8 worm cellular contexts compared by ENCODE assay signal in genomic region chrII:14050506-14050905, ce11.
TF ChIP-seq lines count a peak whose summit lies in the region.

No protein-coding gene starts in this region.

TF ChIP-seq in whole organism, L1 larva, 84 proteins besides CTCF, POLR2A, EP300 and RAD21 (continues in another document):
- TF ChIP-seq mep-1 (tag; optimal IDR thresholded peaks at IDR 0.05; lab: Kevin White, UChicago) (peak; percentile 80), snpc-4 (tag; optimal IDR thresholded peaks at IDR 0.05; lab: Kevin White, UChicago) (peak; percentile 64), F16B12.6 (tag; optimal IDR thresholded peaks at IDR 0.05; lab: Kevin White, UChicago) (peak; percentile 11), nhr-19 (GFP tag; conservative IDR thresholded peaks at IDR 0.05; lab: Robert Waterston, UW) (peak; percentile 80), elt-3 (tag; optimal IDR thresholded peaks at IDR 0.05; lab: Kevin White, UChicago) (peak in 4 of 6 experiments; percentile 3 to 65 (median 62)), nhr-77 (tag; optimal IDR thresholded peaks at IDR 0.05; lab: Kevin White, UChicago) (peak; percentile 91), pqm-1 (tag; optimal IDR thresholded peaks at IDR 0.05; lab: Kevin White, UChicago) (no peak), zip-4 (GFP tag; optimal IDR thresholded peaks at IDR 0.05; lab: Kevin White, UChicago) (no peak), nhr-12 (tag; optimal IDR thresholded peaks at IDR 0.05; lab: Kevin White, UChicago) (no peak), swsn-7 (tag; optimal IDR thresholded peaks at IDR 0.05; lab: Kevin White, UChicago) (peak; percentile 60), xbp-1 (tag; optimal IDR thresholded peaks at IDR 0.05; lab: Kevin White, UChicago) (peak; percentile 41)

TF ChIP-seq in whole organism, L2 larva, 48 proteins besides CTCF, POLR2A, EP300 and RAD21 (continues in another document):
- TF ChIP-seq sma-9 (GFP tag; optimal IDR thresholded peaks at IDR 0.05; lab: Kevin White, UChicago) (peak; percentile 90), sma-9 (tag; optimal IDR thresholded peaks at IDR 0.05; lab: Kevin White, UChicago) (no peak), ceh-16 (tag; optimal IDR thresholded peaks at IDR 0.05; lab: Kevin White, UChicago) (peak; percentile 47), snpc-4 (tag; optimal IDR thresholded peaks at IDR 0.05; lab: Kevin White, UChicago) (no peak), alr-1 (tag; optimal IDR thresholded peaks at IDR 0.05; lab: Kevin White, UChicago) (no peak), mbf-1 (tag; optimal IDR thresholded peaks at IDR 0.05; lab: Kevin White, UChicago) (no peak), nhr-12 (tag; optimal IDR thresholded peaks at IDR 0.05; lab: Kevin White, UChicago) (no peak), ztf-4 (tag; optimal IDR thresholded peaks at IDR 0.05; lab: Kevin White, UChicago) (peak; percentile 37), sma-3 (GFP tag; optimal IDR thresholded peaks at IDR 0.05; lab: Kevin White, UChicago) (peak; percentile 66), lin-39 (tag; optimal IDR thresholded peaks at IDR 0.05; lab: Kevin White, UChicago) (no peak), egl-27 (tag; optimal IDR thresholded peaks at IDR 0.05; lab: Kevin White, UChicago) (peak; percentile 56), F13H6.1 (tag; optimal IDR thresholded peaks at IDR 0.05; lab: Kevin White, UChicago) (peak; percentile 84)

TF ChIP-seq in whole organism, L3 larva, 47 proteins besides CTCF, POLR2A, EP300 and RAD21 (continues in another document):
- TF ChIP-seq sea-2 (GFP tag; optimal IDR thresholded peaks at IDR 0.05; lab: Kevin White, UChicago) = no peak
- TF ChIP-seq lin-39 (tag; optimal IDR thresholded peaks at IDR 0.05; lab: Kevin White, UChicago) = peak; percentile 42
- TF ChIP-seq nfya-1 (tag; optimal IDR thresholded peaks at IDR 0.05; lab: Kevin White, UChicago; ENCODE audit: insufficient read depth) = peak; percentile 62
- TF ChIP-seq ztf-4 (tag; optimal IDR thresholded peaks at IDR 0.05; lab: Kevin White, UChicago) = no peak
- peak; percentile 76 for TF ChIP-seq nhr-25 (tag; optimal IDR thresholded peaks at IDR 0.05; lab: Kevin White, UChicago)
- TF ChIP-seq nhr-43 (tag; optimal IDR thresholded peaks at IDR 0.05; lab: Kevin White, UChicago; ENCODE audit: poor library complexity, severe bottlenecking) = peak; percentile 22
- TF ChIP-seq mdl-1 (tag; optimal IDR thresholded peaks at IDR 0.05; lab: Kevin White, UChicago) = no peak
- TF ChIP-seq ceh-28 (tag; optimal IDR thresholded peaks at IDR 0.05; lab: Kevin White, UChicago) = peak; percentile 50
- TF ChIP-seq snpc-4 (tag; optimal IDR thresholded peaks at IDR 0.05; lab: Kevin White, UChicago) = peak; percentile 48
- TF ChIP-seq elt-1 (tag; optimal IDR thresholded peaks at IDR 0.05; lab: Kevin White, UChicago) = peak; percentile 3
- no peak for TF ChIP-seq nhr-77 (tag; optimal IDR thresholded peaks at IDR 0.05; lab: Kevin White, UChicago)

TF ChIP-seq in whole organism, L4 larva, 104 proteins besides CTCF, POLR2A, EP300 and RAD21 (continues in another document):
- TF ChIP-seq spr-1 (tag; optimal IDR thresholded peaks at IDR 0.05; lab: Kevin White, UChicago) (no peak), nhr-42 (GFP tag; IDR thresholded peaks at IDR 0.05; lab: Robert Waterston, UW) (peak; percentile 59; the same call in 1 of the 2 replicates), aha-1 (tag; lab: Kevin White, UChicago) (no peak), hmg-1.1 (GFP tag; IDR thresholded peaks at IDR 0.05; lab: Robert Waterston, UW) (peak; percentile 80), dve-1 (tag; optimal IDR thresholded peaks at IDR 0.05; lab: Kevin White, UChicago; ENCODE audit: insufficient read depth) (peak; percentile 90), nhr-102 (tag; optimal IDR thresholded peaks at IDR 0.05; lab: Kevin White, UChicago) (peak; percentile 54), T26A8.4 (GFP tag; IDR thresholded peaks at IDR 0.05; lab: Robert Waterston, UW) (0 out of 2 replicates have a peak, but pooled peaks have one; percentile 20), ceh-44 (GFP tag; IDR thresholded peaks at IDR 0.05; lab: Robert Waterston, UW) (no peak), dmd-9 (GFP tag; IDR thresholded peaks at IDR 0.05; lab: Robert Waterston, UW) (no peak), nhr-77 (tag; optimal IDR thresholded peaks at IDR 0.05; lab: Kevin White, UChicago) (peak; percentile 85), snpc-1.2 (GFP tag; IDR thresholded peaks at IDR 0.05; lab: Robert Waterston, UW) (no peak), lin-1 (GFP tag; IDR thresholded peaks at IDR 0.05; lab: Robert Waterston, UW) (0 out of 2 replicates have a peak, but pooled peaks have one; percentile 48)

TF ChIP-seq in whole organism, early embryonic, 17 proteins besides CTCF, POLR2A, EP300 and RAD21:
- peak; percentile 73 for TF ChIP-seq hmg-4 (GFP tag; optimal IDR thresholded peaks at IDR 0.05; lab: Kevin White, UChicago)
- no peak for TF ChIP-seq B0310.2 (tag; optimal IDR thresholded peaks at IDR 0.05; lab: Kevin White, UChicago)
- no peak for TF ChIP-seq hnd-1 (tag; optimal IDR thresholded peaks at IDR 0.05; lab: Kevin White, UChicago)

TF ChIP-seq in whole organism, late embryonic, 69 proteins besides CTCF, POLR2A, EP300 and RAD21 (continues in another document):
- TF ChIP-seq ceh-31 (tag; optimal IDR thresholded peaks at IDR 0.05; lab: Kevin White, UChicago) (peak; percentile 24), ceh-6 (GFP tag; optimal IDR thresholded peaks at IDR 0.05; lab: Kevin White, UChicago) (peak; percentile 24), ref-2 (tag; optimal IDR thresholded peaks at IDR 0.05; lab: Kevin White, UChicago) (peak; percentile 11), sdc-2 (tag; optimal IDR thresholded peaks at IDR 0.05; lab: Kevin White, UChicago) (peak; percentile 34), unc-55 (GFP tag; optimal IDR thresholded peaks at IDR 0.05; lab: Kevin White, UChicago) (peak; percentile 11), hlh-30 (tag; optimal IDR thresholded peaks at IDR 0.05; lab: Kevin White, UChicago; ENCODE audit: insufficient read depth) (peak; percentile 49), elt-2 (tag; optimal IDR thresholded peaks at IDR 0.05; lab: Kevin White, UChicago) (peak; percentile 24), unc-3 (GFP tag; conservative IDR thresholded peaks at IDR 0.05; lab: Robert Waterston, UW) (no peak), unc-3 (tag; optimal IDR thresholded peaks at IDR 0.05; lab: Kevin White, UChicago) (no peak), tbx-2 (tag; optimal IDR thresholded peaks at IDR 0.05; lab: Kevin White, UChicago) (peak; percentile 63), odd-2 (tag; optimal IDR thresholded peaks at IDR 0.05; lab: Kevin White, UChicago) (no peak), nfya-1 (tag; optimal IDR thresholded peaks at IDR 0.05; lab: Kevin White, UChicago) (peak; percentile 58), tbx-7 (tag; optimal IDR thresholded peaks at IDR 0.05; lab: Kevin White, UChicago) (no peak), ceh-18 (tag; optimal IDR thresholded peaks at IDR 0.05; lab: Kevin White, UChicago) (peak; percentile 62), rnt-1 (tag; optimal IDR thresholded peaks at IDR 0.05; lab: Kevin White, UChicago) (peak; percentile 41), F13H6.1 (tag; optimal IDR thresholded peaks at IDR 0.05; lab: Kevin White, UChicago) (peak; percentile 23)

TF ChIP-seq in whole organism, mixed stage, embryonic, 35 proteins besides CTCF, POLR2A, EP300 and RAD21:
- no peak for TF ChIP-seq blmp-1 (tag; optimal IDR thresholded peaks at IDR 0.05; lab: Kevin White, UChicago)
- peak; percentile 56 for TF ChIP-seq mep-1 (tag; optimal IDR thresholded peaks at IDR 0.05; lab: Kevin White, UChicago)
- no peak for TF ChIP-seq mls-2 (tag; optimal IDR thresholded peaks at IDR 0.05; lab: Kevin White, UChicago)
- no peak for TF ChIP-seq nhr-12 (tag; optimal IDR thresholded peaks at IDR 0.05; lab: Kevin White, UChicago)
- TF ChIP-seq ceh-39 (tag; optimal IDR thresholded peaks at IDR 0.05; lab: Kevin White, UChicago) = no peak
- peak; percentile 69 for TF ChIP-seq unc-120 (tag; optimal IDR thresholded peaks at IDR 0.05; lab: Kevin White, UChicago; ENCODE audit: poor library complexity, severe bottlenecking)
- peak; percentile 52 for TF ChIP-seq cnd-1 (tag; optimal IDR thresholded peaks at IDR 0.05; lab: Kevin White, UChicago)
- TF ChIP-seq hlh-1 (tag; optimal IDR thresholded peaks at IDR 0.05; lab: Kevin White, UChicago) = peak; percentile 75
- TF ChIP-seq elt-1 (tag; optimal IDR thresholded peaks at IDR 0.05; lab: Kevin White, UChicago; ENCODE audit: borderline replicate concordance, insufficient read depth) = peak; percentile 23
- peak; percentile 26 for TF ChIP-seq nhr-237 (tag; optimal IDR thresholded peaks at IDR 0.05; lab: Kevin White, UChicago)
- peak; percentile 13 for TF ChIP-seq ham-2 (GFP tag; optimal IDR thresholded peaks at IDR 0.05; lab: Kevin White, UChicago)
- no peak for TF ChIP-seq unc-62 (GFP tag; optimal IDR thresholded peaks at IDR 0.05; lab: Kevin White, UChicago)
- no peak for TF ChIP-seq sptf-1 (tag; optimal IDR thresholded peaks at IDR 0.05; lab: Kevin White, UChicago)

TF ChIP-seq in whole organism, young adult, 124 proteins besides CTCF, POLR2A, EP300 and RAD21 (continues in another document):
- TF ChIP-seq nhr-80 (tag; optimal IDR thresholded peaks at IDR 0.05; lab: Kevin White, UChicago) (peak; percentile 87), cebp-1 (GFP tag; IDR thresholded peaks at IDR 0.05; lab: Robert Waterston, UW) (no peak), cebp-1 (tag; optimal IDR thresholded peaks at IDR 0.05; lab: Kevin White, UChicago) (peak; percentile 71), ceh-27 (GFP tag; optimal IDR thresholded peaks at IDR 0.05; lab: Kevin White, UChicago) (peak; percentile 42), sdz-38 (tag; optimal IDR thresholded peaks at IDR 0.05; lab: Kevin White, UChicago) (no peak), let-607 (tag; optimal IDR thresholded peaks at IDR 0.05; lab: Kevin White, UChicago) (no peak), ztf-22 (GFP tag; optimal IDR thresholded peaks at IDR 0.05; lab: Kevin White, UChicago) (peak; percentile 13), lin-40 (tag; optimal IDR thresholded peaks at IDR 0.05; lab: Kevin White, UChicago) (peak; percentile 68), ets-4 (GFP tag; optimal IDR thresholded peaks at IDR 0.05; lab: Kevin White, UChicago) (peak; percentile 4), ztf-26 (tag; optimal IDR thresholded peaks at IDR 0.05; lab: Kevin White, UChicago) (peak; percentile 60), Y95B8A.8 (GFP tag; IDR thresholded peaks at IDR 0.05; lab: Robert Waterston, UW) (no peak), hmg-20 (GFP tag; IDR thresholded peaks at IDR 0.05; lab: Robert Waterston, UW) (no peak), egrh-3 (GFP tag; IDR thresholded peaks at IDR 0.05; lab: Robert Waterston, UW) (peak; percentile 51; the same call in 1 of the 2 replicates), aptf-2 (GFP tag; conservative IDR thresholded peaks at IDR 0.05; lab: Robert Waterston, UW) (0 out of 2 replicates have a peak, but pooled peaks have one; percentile 36), B0336.3 (GFP tag; IDR thresholded peaks at IDR 0.05; lab: Robert Waterston, UW) (peak; percentile 41; the same call in 1 of the 2 replicates), madf-10 (tag; optimal IDR thresholded peaks at IDR 0.05; lab: Kevin White, UChicago) (peak; percentile 13), snpc-4 (GFP tag; optimal IDR thresholded peaks at IDR 0.05; lab: Kevin White, UChicago) (peak; percentile 6), snpc-4 (tag; optimal IDR thresholded peaks at IDR 0.05; lab: Kevin White, UChicago) (peak in 3 of 4 experiments; percentile 18 to 69 (median 66)), lag-1 (GFP tag; IDR thresholded peaks at IDR 0.05; lab: Robert Waterston, UW) (no peak), nfyb-1 (GFP tag; IDR thresholded peaks at IDR 0.05; lab: Robert Waterston, UW) (peak; percentile 69)
